Worm (Caenorhabditis elegans) whole organism, midembryonic: ENCODE results near the gene gadr-3.

Source experiments
- T22C8.4 ChIP-seq: fragments of 200-800 bp; sonication (Bioruptor generic); IDR thresholded peaks from 2 replicates; pipeline ENCODE4 v1.3.6; 2022; ENCODE audit warnings: missing genetic modification characterization, missing compliant biosample characterization
- cog-1 ChIP-seq: sonication (generic microtip); optimal IDR thresholded peaks from 2 replicates; lab custom pipeline; 2016; ENCODE audit warnings: missing genetic modification characterization, missing compliant biosample characterization
- flt-1 ChIP-seq: fragments of 200-800 bp; sonication (Bioruptor generic); IDR thresholded peaks from 2 replicates; pipeline ENCODE4 v1.3.6; 2022; ENCODE audit warnings: missing genetic modification characterization, missing compliant biosample characterization
- klf-2 ChIP-seq: fragments of 200-800 bp; sonication (Bioruptor generic); conservative IDR thresholded peaks from 2 replicates; pipeline ENCODE4 v1.3.6; 2022; ENCODE audit warnings: missing genetic modification reagents, missing genetic modification characterization, missing compliant biosample characterization
- med-1 ChIP-seq: sonication (generic microtip); optimal IDR thresholded peaks from 2 replicates; lab custom pipeline; 2017; ENCODE audit warnings: missing genetic modification characterization, mild to moderate bottlenecking, missing compliant biosample characterization, antibody characterized with exemption, missing genetic modification reagents; ENCODE audit not compliant: insufficient read depth
- ref-1 ChIP-seq: fragments of 200-800 bp; sonication (Bioruptor generic); conservative IDR thresholded peaks from 2 replicates; pipeline ENCODE4 v1.3.6; 2022; ENCODE audit warnings: missing genetic modification reagents, missing genetic modification characterization, missing compliant biosample characterization
- tab-1 ChIP-seq: fragments of 200-800 bp; sonication (Bioruptor generic); IDR thresholded peaks from 2 replicates; pipeline ENCODE4 v1.3.6; 2022; ENCODE audit warnings: missing genetic modification characterization, missing compliant biosample characterization
- ztf-23 ChIP-seq: fragments of 200-800 bp; sonication (Bioruptor generic); IDR thresholded peaks from 2 replicates; pipeline ENCODE4 v1.3.6; 2022; ENCODE audit warnings: missing genetic modification reagents, missing genetic modification characterization, missing compliant biosample characterization
- ztf-29 ChIP-seq: fragments of 200-800 bp; sonication (Bioruptor generic); IDR thresholded peaks from 2 replicates; pipeline ENCODE4 v1.3.6; 2022; ENCODE audit warnings: missing genetic modification reagents, missing genetic modification characterization, missing compliant biosample characterization

The gadr-3 gene

DNA sequence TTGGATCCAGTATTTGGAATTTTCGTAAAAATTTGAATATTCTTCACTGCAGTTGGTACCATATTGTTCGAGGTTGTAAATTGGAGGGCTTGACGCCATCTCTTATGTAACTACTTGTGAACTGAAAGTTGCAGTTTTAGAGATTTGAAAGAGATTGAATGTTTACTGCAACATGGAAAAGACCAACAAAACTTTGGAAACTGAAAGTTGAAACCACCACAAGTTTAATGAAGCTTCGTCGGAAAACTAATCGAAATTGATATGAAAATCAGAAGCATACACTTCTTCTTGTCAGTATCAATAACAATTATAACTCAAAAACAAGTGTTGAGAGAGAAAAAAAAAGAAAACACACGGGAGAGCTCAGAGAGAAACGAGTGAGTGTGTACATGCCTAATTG lies 17.7 kb downstream of the gadr-3 start, which contains the start of gene srg-7:
Gene srg-7 (minus strand): TSS at position 101 of the 400 bp plus-strand sequence.
- TF ChIP-seq ztf-23 (GFP tag; lab: Robert Waterston, UW), result no peak
- no peak for TF ChIP-seq med-1 (GFP tag; lab: Kevin White, UChicago)
- no peak for TF ChIP-seq ref-1 (GFP tag; lab: Robert Waterston, UW)
- TF ChIP-seq flt-1 (GFP tag; lab: Robert Waterston, UW), result no peak
- TF ChIP-seq klf-2 (GFP tag; lab: Robert Waterston, UW), result no peak
- no peak for TF ChIP-seq cog-1 (tag; lab: Kevin White, UChicago)
- no peak for TF ChIP-seq tab-1 (GFP tag; lab: Robert Waterston, UW)
- TF ChIP-seq ztf-29 (GFP tag; lab: Robert Waterston, UW), result no peak
- no peak for TF ChIP-seq T22C8.4 (GFP tag; lab: Robert Waterston, UW)

- no peak for TF ChIP-seq ref-1 (GFP tag; lab: Robert Waterston, UW)
- no peak for TF ChIP-seq med-1 (GFP tag; lab: Kevin White, UChicago)
- TF ChIP-seq klf-2 (GFP tag; lab: Robert Waterston, UW), result no peak
- TF ChIP-seq T22C8.4 (GFP tag; lab: Robert Waterston, UW), result no peak
- no peak for TF ChIP-seq ztf-23 (GFP tag; lab: Robert Waterston, UW)
- TF ChIP-seq ztf-29 (GFP tag; lab: Robert Waterston, UW), result no peak
- no peak for TF ChIP-seq cog-1 (tag; lab: Kevin White, UChicago)
- no peak for TF ChIP-seq tab-1 (GFP tag; lab: Robert Waterston, UW)
- TF ChIP-seq flt-1 (GFP tag; lab: Robert Waterston, UW), result no peak
These were observed 19.9 kb downstream of the gadr-3 start, which contains the start of gene srg-6 for ce11 chrIII:6265911-6266310. Gene srg-6 (minus strand): TSS chrIII:6266011.

- no peak for TF ChIP-seq ref-1 (GFP tag; lab: Robert Waterston, UW)
- TF ChIP-seq flt-1 (GFP tag; lab: Robert Waterston, UW), result no peak
- TF ChIP-seq T22C8.4 (GFP tag; lab: Robert Waterston, UW), result no peak
- no peak for TF ChIP-seq ztf-23 (GFP tag; lab: Robert Waterston, UW)
- no peak for TF ChIP-seq tab-1 (GFP tag; lab: Robert Waterston, UW)
- TF ChIP-seq cog-1 (tag; lab: Kevin White, UChicago), result no peak
These were observed 21.3 kb downstream of the gadr-3 start, which contains the start of gene srg-5 for ce11 chrIII:6264447-6264846. Gene srg-5 (minus strand): TSS chrIII:6264547.

ce11 chrIII:6261985-6262384 lies 23.8 kb downstream of the gadr-3 start, which contains the start of gene srg-4:
Gene srg-4 (minus strand): TSS chrIII:6262085.
- TF ChIP-seq ztf-23 (GFP tag; lab: Robert Waterston, UW), result no peak
- TF ChIP-seq T22C8.4 (GFP tag; lab: Robert Waterston, UW), result no peak
- no peak for TF ChIP-seq med-1 (GFP tag; lab: Kevin White, UChicago)
- no peak for TF ChIP-seq ztf-29 (GFP tag; lab: Robert Waterston, UW)
- no peak for TF ChIP-seq flt-1 (GFP tag; lab: Robert Waterston, UW)
- no peak for TF ChIP-seq klf-2 (GFP tag; lab: Robert Waterston, UW)

ce11 chrIII:6260115-6260514 lies 25.7 kb downstream of the gadr-3 start, which contains the start of gene srg-2:
Gene srg-2 (minus strand): TSS chrIII:6260215.
- no peak for TF ChIP-seq ztf-23 (GFP tag; lab: Robert Waterston, UW)
- TF ChIP-seq klf-2 (GFP tag; lab: Robert Waterston, UW), result no peak
- no peak for TF ChIP-seq ztf-29 (GFP tag; lab: Robert Waterston, UW)
- TF ChIP-seq flt-1 (GFP tag; lab: Robert Waterston, UW), result no peak
- TF ChIP-seq cog-1 (tag; lab: Kevin White, UChicago), result no peak
- no peak for TF ChIP-seq ref-1 (GFP tag; lab: Robert Waterston, UW)
- no peak for TF ChIP-seq tab-1 (GFP tag; lab: Robert Waterston, UW)
- no peak for TF ChIP-seq T22C8.4 (GFP tag; lab: Robert Waterston, UW)
- TF ChIP-seq med-1 (GFP tag; lab: Kevin White, UChicago), result no peak

DNA sequence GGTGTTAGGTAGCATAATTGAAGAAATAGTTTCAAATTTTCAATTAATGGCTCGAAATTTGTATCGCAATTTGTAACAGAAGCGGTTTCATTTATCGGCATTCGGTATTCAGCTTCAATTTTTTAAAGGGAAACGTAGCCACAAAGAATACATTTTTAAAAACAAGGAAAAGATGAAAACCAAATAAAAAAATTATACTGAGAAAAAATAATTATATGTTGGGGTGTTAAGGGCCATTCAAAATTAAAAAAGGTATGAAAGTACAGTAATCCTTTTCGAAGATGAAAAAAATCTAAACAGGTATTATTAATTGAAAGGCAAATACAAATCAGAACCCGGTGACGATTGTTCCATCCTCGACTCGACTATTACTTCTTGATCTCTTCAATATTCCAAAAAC lies 27.5 kb downstream of the gadr-3 start, which contains the start of gene srg-1:
Gene srg-1 (minus strand): TSS at position 101 of the 400 bp plus-strand sequence.
- no peak for TF ChIP-seq klf-2 (GFP tag; lab: Robert Waterston, UW)
- no peak for TF ChIP-seq ztf-23 (GFP tag; lab: Robert Waterston, UW)
- no peak for TF ChIP-seq flt-1 (GFP tag; lab: Robert Waterston, UW)
- no peak for TF ChIP-seq ref-1 (GFP tag; lab: Robert Waterston, UW)
- TF ChIP-seq ztf-29 (GFP tag; lab: Robert Waterston, UW), result no peak
- TF ChIP-seq med-1 (GFP tag; lab: Kevin White, UChicago), result no peak
- no peak for TF ChIP-seq cog-1 (tag; lab: Kevin White, UChicago)
- TF ChIP-seq T22C8.4 (GFP tag; lab: Robert Waterston, UW), result no peak
- TF ChIP-seq tab-1 (GFP tag; lab: Robert Waterston, UW), result no peak

DNA sequence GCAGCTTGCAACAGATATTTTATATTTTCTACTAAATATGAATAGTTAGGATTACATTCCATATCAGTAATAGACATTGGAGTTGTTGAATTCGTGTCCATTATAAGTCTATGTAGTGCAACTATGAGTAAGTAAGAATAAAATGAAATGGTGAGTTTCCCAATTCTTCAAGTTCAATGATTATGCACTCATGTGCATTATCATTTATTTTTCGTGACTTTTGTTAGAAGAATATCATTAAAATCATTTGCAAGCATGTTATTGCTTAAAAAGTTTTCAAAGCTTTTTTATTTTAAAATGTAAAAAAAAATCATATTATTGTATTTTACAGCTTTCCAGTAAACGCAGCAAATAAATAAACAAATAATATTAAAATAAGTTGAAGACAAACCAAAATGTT lies 29.1 kb downstream of the gadr-3 start, which contains the start of gene srg-9:
Gene srg-9 (minus strand): TSS at position 101 of the 400 bp plus-strand sequence.
- no peak for TF ChIP-seq T22C8.4 (GFP tag; lab: Robert Waterston, UW)
- no peak for TF ChIP-seq klf-2 (GFP tag; lab: Robert Waterston, UW)
- TF ChIP-seq ztf-23 (GFP tag; lab: Robert Waterston, UW), result no peak
- TF ChIP-seq tab-1 (GFP tag; lab: Robert Waterston, UW), result no peak
- TF ChIP-seq flt-1 (GFP tag; lab: Robert Waterston, UW), result no peak

ce11 chrIII:6254737-6255136 lies 31.1 kb downstream of the gadr-3 start, which contains the start of gene srg-8:
Gene srg-8 (minus strand): TSS chrIII:6254837.
- TF ChIP-seq klf-2 (GFP tag; lab: Robert Waterston, UW) (no peak), ztf-29 (GFP tag; lab: Robert Waterston, UW) (no peak), T22C8.4 (GFP tag; lab: Robert Waterston, UW) (no peak)

- no peak for TF ChIP-seq med-1 (GFP tag; lab: Kevin White, UChicago)
- TF ChIP-seq ref-1 (GFP tag; lab: Robert Waterston, UW), result no peak
- no peak for TF ChIP-seq klf-2 (GFP tag; lab: Robert Waterston, UW)
- no peak for TF ChIP-seq cog-1 (tag; lab: Kevin White, UChicago)
- no peak for TF ChIP-seq flt-1 (GFP tag; lab: Robert Waterston, UW)
- no peak for TF ChIP-seq tab-1 (GFP tag; lab: Robert Waterston, UW)
- no peak for TF ChIP-seq T22C8.4 (GFP tag; lab: Robert Waterston, UW)
- TF ChIP-seq ztf-23 (GFP tag; lab: Robert Waterston, UW), result no peak
- TF ChIP-seq ztf-29 (GFP tag; lab: Robert Waterston, UW), result no peak
These were observed 34.3 kb downstream of the gadr-3 start, which contains the start of gene amdh-1 for ce11 chrIII:6251511-6251910. Gene amdh-1 (plus strand): TSS chrIII:6251811.
